Fruit fly (Drosophila melanogaster): ENCODE measurements around the gene ovo.

ovo gene

dm6 chrX:5046256-5046894 lies 1.7 kb upstream of the ovo start (continued):
- TF ChIP-seq bsh (GFP tag; optimal IDR thresholded peaks at IDR 0.05) (peak; percentile 58 to 87), ATbp (GFP tag; optimal IDR thresholded peaks at IDR 0.05) (peak; percentile 67), pita (GFP tag; optimal IDR thresholded peaks at IDR 0.05) (no peak), CG6254 (GFP tag; optimal IDR thresholded peaks at IDR 0.05) (peak; percentile 69), Spps (tag; optimal IDR thresholded peaks at IDR 0.05) (peak; percentile 77), CG2120 (GFP tag; optimal IDR thresholded peaks at IDR 0.05) (peak; percentile 75), CG3726 (GFP tag; IDR thresholded peaks at IDR 0.05) (peak; percentile 65; the same call in 1 of the 3 replicates), CG10462 (GFP tag; optimal IDR thresholded peaks at IDR 0.05) (no peak), Rfx (GFP tag; IDR thresholded peaks at IDR 0.05) (peak; percentile 81), psq (GFP tag; optimal IDR thresholded peaks at IDR 0.05) (peak; percentile 21), CG43689 (GFP tag; IDR thresholded peaks at IDR 0.05) (0 out of 2 replicates have a peak, but pooled peaks have one; percentile 29), CG17912 (GFP tag; optimal IDR thresholded peaks at IDR 0.05) (no peak), pb (GFP tag; optimal IDR thresholded peaks at IDR 0.05) (no peak), C15 (GFP tag; IDR thresholded peaks at IDR 0.05) (no peak), CG12155 (GFP tag; optimal IDR thresholded peaks at IDR 0.05) (peak; percentile 58), Jarid2 (GFP tag; optimal IDR thresholded peaks at IDR 0.05) (peak; percentile 43), CG18619 (GFP tag; optimal IDR thresholded peaks at IDR 0.05) (peak; percentile 74), luna (GFP tag; optimal IDR thresholded peaks at IDR 0.05) (no peak), CG1024 (GFP tag; IDR thresholded peaks at IDR 0.05) (0 out of 2 replicates have a peak, but pooled peaks have one; percentile 39), lola (GFP tag; optimal IDR thresholded peaks at IDR 0.05) (peak in 1 of 3 experiments; percentile 86), TFAM (GFP tag; optimal IDR thresholded peaks at IDR 0.05) (no peak), so (GFP tag; IDR thresholded peaks at IDR 0.05) (peak; percentile 67; the same call in 1 of the 3 replicates), seq (GFP tag; IDR thresholded peaks at IDR 0.05) (peak; percentile 72), kah (GFP tag; optimal IDR thresholded peaks at IDR 0.05) (peak; percentile 22), NfI (GFP tag; optimal IDR thresholded peaks at IDR 0.05) (peak; percentile 69), Deaf1 (tag; optimal IDR thresholded peaks at IDR 0.05) (peak; percentile 94), CG18599 (GFP tag; optimal IDR thresholded peaks at IDR 0.05) (peak; percentile 75), Sox100B (GFP tag; optimal IDR thresholded peaks at IDR 0.05) (peak; percentile 83), disco-r (GFP tag; optimal IDR thresholded peaks at IDR 0.05) (peak; percentile 28), CG6654 (GFP tag; optimal IDR thresholded peaks at IDR 0.05) (peak; percentile 9), tap (tag; optimal IDR thresholded peaks at IDR 0.05) (peak; percentile 67), CG30020 (tag; optimal IDR thresholded peaks at IDR 0.05) (peak; percentile 14), CG17385 (GFP tag; optimal IDR thresholded peaks at IDR 0.05) (peak; percentile 77), rib (GFP tag; IDR thresholded peaks at IDR 0.05) (no peak), Ravus (GFP tag; IDR thresholded peaks at IDR 0.05) (peak; percentile 12; the same call in 1 of the 2 replicates), CG2889 (GFP tag; IDR thresholded peaks at IDR 0.05) (peak; percentile 51; the same call in 1 of the 3 replicates), CG6175 (GFP tag; IDR thresholded peaks at IDR 0.05) (peak; percentile 64; the same call in 2 of the 3 replicates), ato (GFP tag; IDR thresholded peaks at IDR 0.05; ENCODE audit: partially characterized antibody) (no peak), caup (GFP tag; optimal IDR thresholded peaks at IDR 0.05; ENCODE audit: severe bottlenecking) (peak; percentile 62), Fer2 (tag; optimal IDR thresholded peaks at IDR 0.05) (peak; percentile 39), Atf3 (GFP tag; optimal IDR thresholded peaks at IDR 0.05) (peak; percentile 19), nmo (GFP tag; optimal IDR thresholded peaks at IDR 0.05) (peak; percentile 85), tgo (GFP tag; IDR thresholded peaks at IDR 0.05) (peak; percentile 85), CG10543 (GFP tag; optimal IDR thresholded peaks at IDR 0.05) (peak; percentile 23), HmgZ (tag; optimal IDR thresholded peaks at IDR 0.05) (peak; percentile 44), pfk (GFP tag; optimal IDR thresholded peaks at IDR 0.05) (no peak), CG9932 (GFP tag; IDR thresholded peaks at IDR 0.05) (peak; percentile 83), Aef1 (GFP tag; IDR thresholded peaks at IDR 0.05) (peak; percentile 49; the same call in 2 of the 3 replicates), pum (GFP tag; optimal IDR thresholded peaks at IDR 0.05) (peak; percentile 69)

Measured in whole organism, embryonic.